Worm (Caenorhabditis elegans) whole organism, young adult: ENCODE results near the gene srg-58.

Experiments used
- B0261.1 ChIP-seq: sonication (generic microtip); optimal IDR thresholded peaks from 2 replicates; lab custom pipeline; 2016; ENCODE audit warnings: mild to moderate bottlenecking, missing genetic modification characterization, moderate library complexity, missing compliant biosample characterization
- C06A6.2 ChIP-seq: fragments of 200-800 bp; sonication (Bioruptor generic); conservative IDR thresholded peaks from 2 replicates; pipeline ENCODE4 v1.3.6; 2022; ENCODE audit warnings: missing genetic modification characterization, missing compliant biosample characterization
- D2030.7 ChIP-seq: fragments of 200-800 bp; sonication (Bioruptor generic); IDR thresholded peaks from 2 replicates; pipeline ENCODE4 v1.3.6; 2022; ENCODE audit warnings: missing genetic modification reagents, missing genetic modification characterization, missing compliant biosample characterization
- F22D6.2 ChIP-seq: sonication (generic microtip); optimal IDR thresholded peaks from 2 replicates; lab custom pipeline; 2016; ENCODE audit warnings: mild to moderate bottlenecking, missing genetic modification characterization, missing compliant biosample characterization
- F23B12.7 ChIP-seq: sonication (generic microtip); optimal IDR thresholded peaks from 2 replicates; lab custom pipeline; 2017; ENCODE audit warnings: missing genetic modification characterization, mild to moderate bottlenecking, missing compliant biosample characterization, antibody characterized with exemption, moderate library complexity; ENCODE audit not compliant: insufficient read depth
- F37B4.10 ChIP-seq: fragments of 200-800 bp; sonication (Bioruptor generic); IDR thresholded peaks from 2 replicates; pipeline ENCODE4 v1.3.6; 2022; ENCODE audit warnings: missing genetic modification characterization, missing compliant biosample characterization
- T07F8.4 ChIP-seq: sonication (generic microtip); optimal IDR thresholded peaks from 2 replicates; lab custom pipeline; 2016; ENCODE audit warnings: mild to moderate bottlenecking, missing genetic modification characterization, moderate library complexity, missing compliant biosample characterization
- Y56A3A.18 ChIP-seq: fragments of 200-800 bp; sonication (Bioruptor generic); IDR thresholded peaks from 2 replicates; pipeline ENCODE4 v1.3.6; 2022; ENCODE audit warnings: missing genetic modification reagents, missing genetic modification characterization, missing compliant biosample characterization
- Y67H2A.10 ChIP-seq: fragments of 200-800 bp; sonication (Bioruptor generic); conservative IDR thresholded peaks from 2 replicates; pipeline ENCODE4 v1.3.6; 2022; ENCODE audit warnings: missing genetic modification reagents, missing genetic modification characterization, missing compliant biosample characterization
- Y79H2A.3 ChIP-seq: fragments of 200-800 bp; sonication (Bioruptor generic); conservative IDR thresholded peaks from 2 replicates; pipeline ENCODE4 v1.3.6; 2022; ENCODE audit warnings: missing genetic modification reagents, missing genetic modification characterization, missing compliant biosample characterization
- Y95B8A.8 ChIP-seq: fragments of 200-800 bp; sonication (Bioruptor generic); IDR thresholded peaks from 2 replicates; pipeline ENCODE4 v1.3.6; 2022; ENCODE audit warnings: missing genetic modification reagents, missing genetic modification characterization, missing compliant biosample characterization
- attf-5 ChIP-seq: fragments of 200-800 bp; sonication (Bioruptor generic); optimal IDR thresholded peaks from 2 replicates; lab custom pipeline; 2018; ENCODE audit warnings: mild to moderate bottlenecking, missing genetic modification characterization, missing compliant biosample characterization
- attf-6 ChIP-seq: fragments of 200-800 bp; sonication (Bioruptor generic); IDR thresholded peaks from 2 replicates; pipeline ENCODE4 v1.3.6; 2022; ENCODE audit warnings: missing genetic modification reagents, missing genetic modification characterization, missing compliant biosample characterization
- bed-1 ChIP-seq: fragments of 200-800 bp; sonication (Bioruptor generic); IDR thresholded peaks from 2 replicates; pipeline ENCODE4 v1.3.6; 2022; ENCODE audit warnings: missing genetic modification reagents, missing genetic modification characterization, missing compliant biosample characterization
- cebp-1 ChIP-seq, 2 experiments: fragments of 200-800 bp in 1 of 2; sonication (Bioruptor generic) in 1 of 2; sonication (generic microtip) in 1 of 2; IDR thresholded peaks in 1 of 2; optimal IDR thresholded peaks in 1 of 2; 2 replicates each; pipeline versions ENCODE4 v1.3.6 to Lab custom; 2017 to 2022; ENCODE audit warnings: missing compliant biosample characterization in 2 of 2, missing genetic modification characterization in 2 of 2, mild to moderate bottlenecking in 1 of 2, missing genetic modification reagents in 1 of 2, moderate library complexity in 1 of 2
- die-1 ChIP-seq: sonication (generic microtip); optimal IDR thresholded peaks from 2 replicates; lab custom pipeline; 2016; ENCODE audit warnings: missing genotype, mild to moderate bottlenecking, missing genetic modification characterization, missing compliant biosample characterization
- egl-18 ChIP-seq: fragments of 200-800 bp; sonication (Bioruptor generic); IDR thresholded peaks from 2 replicates; pipeline ENCODE4 v1.3.6; 2022; ENCODE audit warnings: missing genetic modification reagents, missing genetic modification characterization, missing compliant biosample characterization
- egl-44 ChIP-seq: fragments of 200-800 bp; sonication (Bioruptor generic); IDR thresholded peaks from 2 replicates; pipeline ENCODE4 v1.3.6; 2022; ENCODE audit warnings: missing genetic modification reagents, missing genetic modification characterization, missing compliant biosample characterization
- egrh-3 ChIP-seq: fragments of 200-800 bp; sonication (Bioruptor generic); IDR thresholded peaks from 2 replicates; pipeline ENCODE4 v1.3.6; 2022; ENCODE audit warnings: missing genetic modification reagents, missing genetic modification characterization, missing compliant biosample characterization
- him-1 ChIP-seq: sonication (generic microtip); optimal IDR thresholded peaks from 2 replicates; lab custom pipeline; 2016; ENCODE audit warnings: missing genotype, missing genetic modification reagents, missing genetic modification characterization, missing compliant biosample characterization
- hsf-1 ChIP-seq: fragments of 200-800 bp; sonication (Bioruptor generic); IDR thresholded peaks from 2 replicates; pipeline ENCODE4 v1.3.6; 2022; ENCODE audit warnings: missing genetic modification reagents, missing genetic modification characterization, missing compliant biosample characterization
- lag-1 ChIP-seq: fragments of 200-800 bp; sonication (Bioruptor generic); IDR thresholded peaks from 2 replicates; pipeline ENCODE4 v1.3.6; 2022; ENCODE audit warnings: missing genetic modification reagents, missing genetic modification characterization, missing compliant biosample characterization
- madf-10 ChIP-seq: sonication (generic microtip); optimal IDR thresholded peaks from 2 replicates; lab custom pipeline; 2016; ENCODE audit warnings: mild to moderate bottlenecking, missing genetic modification characterization, missing compliant biosample characterization
- madf-3 ChIP-seq: fragments of 200-800 bp; sonication (Bioruptor generic); IDR thresholded peaks from 2 replicates; pipeline ENCODE4 v1.3.6; 2022; ENCODE audit warnings: missing genetic modification reagents, missing genetic modification characterization, missing compliant biosample characterization
- madf-6 ChIP-seq: fragments of 200-800 bp; sonication (Bioruptor generic); IDR thresholded peaks from 2 replicates; pipeline ENCODE4 v1.3.6; 2022; ENCODE audit warnings: missing genetic modification reagents, missing genetic modification characterization, missing compliant biosample characterization
- madf-8 ChIP-seq: fragments of 200-800 bp; sonication (Bioruptor generic); conservative IDR thresholded peaks from 2 replicates; pipeline ENCODE4 v1.3.6; 2022; ENCODE audit warnings: missing genetic modification reagents, missing genetic modification characterization, missing compliant biosample characterization
- mes-4 ChIP-seq: sonication (generic microtip); optimal IDR thresholded peaks from 2 replicates; lab custom pipeline; 2016; ENCODE audit warnings: missing genotype, missing genetic modification characterization, missing compliant biosample characterization
- nfya-1 ChIP-seq: sonication (generic microtip); optimal IDR thresholded peaks from 2 replicates; lab custom pipeline; 2017; ENCODE audit warnings: antibody characterized with exemption, missing compliant biosample characterization, missing genetic modification characterization, borderline replicate concordance; ENCODE audit not compliant: insufficient read depth
- nhr-179 ChIP-seq: sonication (generic microtip); optimal IDR thresholded peaks from 2 replicates; lab custom pipeline; 2016; ENCODE audit warnings: mild to moderate bottlenecking, missing genetic modification characterization, missing compliant biosample characterization
- nhr-27 ChIP-seq: fragments of 200-800 bp; sonication (Bioruptor generic); optimal IDR thresholded peaks from 2 replicates; lab custom pipeline; 2018; ENCODE audit warnings: mild to moderate bottlenecking, missing genetic modification characterization, moderate library complexity, missing compliant biosample characterization
- nhr-80 ChIP-seq: sonication (generic microtip); optimal IDR thresholded peaks from 2 replicates; lab custom pipeline; 2016; ENCODE audit warnings: missing genetic modification characterization, missing compliant biosample characterization
- pbrm-1 ChIP-seq: fragments of 200-800 bp; sonication (Bioruptor generic); IDR thresholded peaks from 2 replicates; pipeline ENCODE4 v1.3.6; 2022; ENCODE audit warnings: missing genetic modification reagents, missing genetic modification characterization, missing compliant biosample characterization
- rec-8 ChIP-seq, 2 experiments: sonication (generic microtip); optimal IDR thresholded peaks; 2 replicates each; lab custom pipeline; 2016; ENCODE audit warnings: mild to moderate bottlenecking in 2 of 2, missing genetic modification characterization in 2 of 2, missing genetic modification reagents in 2 of 2, missing genotype in 2 of 2, missing biosample characterization in 1 of 2, missing compliant biosample characterization in 1 of 2, moderate library complexity in 1 of 2
- repo-1 ChIP-seq: sonication (generic microtip); optimal IDR thresholded peaks from 2 replicates; lab custom pipeline; 2017; ENCODE audit warnings: mild to moderate bottlenecking, missing genetic modification characterization, missing compliant biosample characterization
- rpc-1 ChIP-seq, 2 experiments: fragments of 150-350 bp in 1 of 2; sonication (generic microtip) in 1 of 2; optimal IDR thresholded peaks; 2 replicates each; lab custom pipeline; 2014 to 2018; ENCODE audit warnings: missing biosample characterization in 1 of 2, missing genetic modification characterization in 1 of 2, missing genetic modification reagents in 1 of 2, missing genotype in 1 of 2
- tbp1 ChIP-seq: fragments of 200-800 bp; sonication (Bioruptor generic); optimal IDR thresholded peaks from 2 replicates; lab custom pipeline; 2018; ENCODE audit warnings: mild to moderate bottlenecking, missing genetic modification characterization, missing compliant biosample characterization
- tbx-9 ChIP-seq: sonication (generic microtip); optimal IDR thresholded peaks from 2 replicates; lab custom pipeline; 2016; ENCODE audit warnings: borderline replicate concordance, missing genetic modification characterization, inconsistent platforms, missing compliant biosample characterization
- ztf-22 ChIP-seq: fragments of 200-800 bp; sonication (Bioruptor generic); optimal IDR thresholded peaks from 2 replicates; lab custom pipeline; 2018; ENCODE audit warnings: mild to moderate bottlenecking, missing genetic modification characterization, moderate library complexity, missing compliant biosample characterization
- ztf-6 ChIP-seq: fragments of 200-800 bp; sonication (Bioruptor generic); IDR thresholded peaks from 2 replicates; pipeline ENCODE4 v1.3.6; 2022; ENCODE audit warnings: missing genetic modification reagents, missing genetic modification characterization, missing compliant biosample characterization

srg-58 gene

ce11 chrV:2778458-2778857 is 19.1 kb upstream of the srg-58 start:
- peak; percentile 84 for TF ChIP-seq egrh-3 (GFP tag; lab: Robert Waterston, UW)

- peak; percentile 91 for TF ChIP-seq egrh-3 (GFP tag; lab: Robert Waterston, UW)
Measured at ce11 chrV:2777395-2777794, 18.0 kb upstream of the srg-58 start.

ce11 chrV:2774042-2774441 is 14.7 kb upstream of the srg-58 start, which contains the start of gene srj-18:
TSS of gene srj-18 (plus strand) at chrV:2774342.
- TF ChIP-seq nhr-80 (tag; lab: Kevin White, UChicago) (no peak), F37B4.10 (GFP tag; lab: Robert Waterston, UW) (no peak), him-1 (tag; lab: Kevin White, UChicago) (no peak), B0261.1 (tag; lab: Kevin White, UChicago) (no peak), egl-44 (GFP tag; lab: Robert Waterston, UW) (no peak), ztf-6 (GFP tag; lab: Robert Waterston, UW) (no peak), die-1 (tag; lab: Kevin White, UChicago) (no peak)

ce11 chrV:2771560-2771959 is 12.2 kb upstream of the srg-58 start, which contains the start of gene srh-56:
TSS of gene srh-56 (plus strand) at chrV:2771860.
- TF ChIP-seq attf-5 (GFP tag; lab: Kevin White, UChicago) (no peak), C06A6.2 (GFP tag; lab: Robert Waterston, UW) (no peak)

ce11 chrV:2769754-2770153 is 10.4 kb upstream of the srg-58 start, which contains the start of gene dhs-15:
TSS of gene dhs-15 (minus strand) at chrV:2769854.
- TF ChIP-seq madf-3 (no peak), hsf-1 (GFP tag; lab: Robert Waterston, UW) (no peak), rpc-1 (optimal IDR thresholded peaks at IDR 0.05; lab: Kevin White, UChicago) (no peak), rpc-1 (tag; optimal IDR thresholded peaks at IDR 0.05; lab: Kevin White, UChicago) (no peak), C06A6.2 (GFP tag; lab: Robert Waterston, UW) (no peak), F22D6.2 (tag; lab: Kevin White, UChicago) (no peak), F23B12.7 (no peak), attf-6 (no peak), cebp-1 (GFP tag; IDR thresholded peaks at IDR 0.05; lab: Robert Waterston, UW) (no peak), cebp-1 (tag; optimal IDR thresholded peaks at IDR 0.05; lab: Kevin White, UChicago) (no peak), egl-18 (GFP tag; lab: Robert Waterston, UW) (no peak), lag-1 (no peak), madf-8 (GFP tag; lab: Robert Waterston, UW) (no peak), pbrm-1 (GFP tag; lab: Robert Waterston, UW) (no peak), rec-8 (tag; optimal IDR thresholded peaks at IDR 0.05; lab: Kevin White, UChicago) (no peak), bed-1 (GFP tag; lab: Robert Waterston, UW) (no peak), Y67H2A.10 (no peak)

- TF ChIP-seq nhr-27 (tag; lab: Kevin White, UChicago) (no peak), ztf-22 (no peak), nhr-179 (tag; lab: Kevin White, UChicago) (no peak), mes-4 (tag; lab: Kevin White, UChicago) (no peak), tbp1 (GFP tag; lab: Kevin White, UChicago) (no peak), F37B4.10 (GFP tag; lab: Robert Waterston, UW) (no peak), Y56A3A.18 (no peak), D2030.7 (GFP tag; lab: Robert Waterston, UW) (no peak), tbx-9 (no peak), madf-6 (GFP tag; lab: Robert Waterston, UW) (no peak), T07F8.4 (tag; lab: Kevin White, UChicago) (no peak), Y79H2A.3 (no peak), cebp-1 (GFP tag; IDR thresholded peaks at IDR 0.05; lab: Robert Waterston, UW) (no peak), cebp-1 (tag; optimal IDR thresholded peaks at IDR 0.05; lab: Kevin White, UChicago) (no peak), repo-1 (tag; lab: Kevin White, UChicago) (no peak), Y95B8A.8 (GFP tag; lab: Robert Waterston, UW) (no peak), nfya-1 (tag; lab: Kevin White, UChicago) (no peak), madf-10 (tag; lab: Kevin White, UChicago) (no peak)
Measured at ce11 chrV:2767465-2767864, 8.1 kb upstream of the srg-58 start, which contains the start of gene R05D8.9. TSS of gene R05D8.9 (minus strand) at chrV:2767565.
